Worm (Caenorhabditis elegans) whole organism, young adult: Measurements from ENCODE around the gene srd-50.
"Not testable (repeated sequence)": the region's sequence is repeated elsewhere in the genome, so short reads cannot be mapped to it uniquely, and the experiment has no call there.

ENCODE experiments used
- B0261.1 ChIP-seq: sonication (generic microtip); optimal IDR thresholded peaks from 2 replicates; lab custom pipeline; 2016; ENCODE audit warnings: mild to moderate bottlenecking, missing genetic modification characterization, moderate library complexity, missing compliant biosample characterization
- B0336.3 ChIP-seq: fragments of 200-800 bp; sonication (Bioruptor generic); IDR thresholded peaks from 2 replicates; pipeline ENCODE4 v1.3.6; 2022; ENCODE audit warnings: missing genetic modification characterization, missing compliant biosample characterization
- D2030.7 ChIP-seq: fragments of 200-800 bp; sonication (Bioruptor generic); IDR thresholded peaks from 2 replicates; pipeline ENCODE4 v1.3.6; 2022; ENCODE audit warnings: missing genetic modification reagents, missing genetic modification characterization, missing compliant biosample characterization
- F10E7.11 ChIP-seq: sonication (generic microtip); optimal IDR thresholded peaks from 2 replicates; lab custom pipeline; 2017; ENCODE audit warnings: mild to moderate bottlenecking, missing genetic modification characterization, moderate library complexity, missing compliant biosample characterization
- F22D6.2 ChIP-seq: sonication (generic microtip); optimal IDR thresholded peaks from 2 replicates; lab custom pipeline; 2016; ENCODE audit warnings: mild to moderate bottlenecking, missing genetic modification characterization, missing compliant biosample characterization
- F49E8.2 ChIP-seq: sonication (generic microtip); optimal IDR thresholded peaks from 3 replicates; lab custom pipeline; 2017; ENCODE audit warnings: missing genetic modification characterization, mild to moderate bottlenecking, missing compliant biosample characterization, antibody characterized with exemption, moderate library complexity; ENCODE audit not compliant: insufficient read depth
- F57A8.1 ChIP-seq: fragments of 200-800 bp; sonication (Bioruptor generic); optimal IDR thresholded peaks from 2 replicates; lab custom pipeline; 2018; ENCODE audit warnings: mild to moderate bottlenecking, missing genetic modification characterization, moderate library complexity, missing compliant biosample characterization
- K11D2.4 ChIP-seq: fragments of 200-800 bp; sonication (Bioruptor generic); IDR thresholded peaks from 2 replicates; pipeline ENCODE4 v1.3.6; 2022; ENCODE audit warnings: missing genetic modification reagents, missing genetic modification characterization, missing compliant biosample characterization
- K12H6.12 ChIP-seq: fragments of 200-800 bp; sonication (Bioruptor generic); optimal IDR thresholded peaks from 2 replicates; lab custom pipeline; 2018; ENCODE audit warnings: mild to moderate bottlenecking, missing genetic modification characterization, missing compliant biosample characterization
- T26A5.8 ChIP-seq: sonication (generic microtip); optimal IDR thresholded peaks from 2 replicates; lab custom pipeline; 2016; ENCODE audit warnings: missing genetic modification characterization, missing compliant biosample characterization
- Y53G8AR.9 ChIP-seq: fragments of 200-800 bp; sonication (Bioruptor generic); conservative IDR thresholded peaks from 2 replicates; pipeline ENCODE4 v1.3.6; 2022; ENCODE audit warnings: missing genetic modification reagents, missing genetic modification characterization, missing compliant biosample characterization
- Y56A3A.18 ChIP-seq: fragments of 200-800 bp; sonication (Bioruptor generic); IDR thresholded peaks from 2 replicates; pipeline ENCODE4 v1.3.6; 2022; ENCODE audit warnings: missing genetic modification reagents, missing genetic modification characterization, missing compliant biosample characterization
- ama-1 ChIP-seq, 3 experiments: fragments of 150-350 bp in 1 of 3; sonication (generic microtip) in 2 of 3; optimal IDR thresholded peaks; 2 replicates each; lab custom pipeline; 2014 to 2018; ENCODE audit warnings: missing biosample characterization in 2 of 3, missing genetic modification characterization in 2 of 3, missing genetic modification reagents in 2 of 3
- aptf-2 ChIP-seq: fragments of 200-800 bp; sonication (Bioruptor generic); conservative IDR thresholded peaks from 2 replicates; pipeline ENCODE4 v1.3.6; 2022; ENCODE audit warnings: missing genetic modification reagents, missing genetic modification characterization, missing compliant biosample characterization
- athp-1 ChIP-seq: sonication (generic microtip); optimal IDR thresholded peaks from 2 replicates; lab custom pipeline; 2017; ENCODE audit warnings: mild to moderate bottlenecking, missing genetic modification characterization, missing compliant biosample characterization
- ceh-100 ChIP-seq: fragments of 200-800 bp; sonication (Bioruptor generic); IDR thresholded peaks from 2 replicates; pipeline ENCODE4 v1.3.6; 2022; ENCODE audit warnings: missing genetic modification reagents, missing genetic modification characterization, missing compliant biosample characterization
- ceh-27 ChIP-seq: fragments of 200-800 bp; sonication (Bioruptor generic); optimal IDR thresholded peaks from 2 replicates; lab custom pipeline; 2018; ENCODE audit warnings: mild to moderate bottlenecking, missing genetic modification characterization, moderate library complexity, missing compliant biosample characterization
- dpl-1 ChIP-seq: fragments of 150-350 bp; optimal IDR thresholded peaks from 2 replicates; lab custom pipeline; 2014; ENCODE audit warnings: missing biosample characterization, missing genetic modification reagents, missing genetic modification characterization
- egl-18 ChIP-seq: fragments of 200-800 bp; sonication (Bioruptor generic); IDR thresholded peaks from 2 replicates; pipeline ENCODE4 v1.3.6; 2022; ENCODE audit warnings: missing genetic modification reagents, missing genetic modification characterization, missing compliant biosample characterization
- egrh-3 ChIP-seq: fragments of 200-800 bp; sonication (Bioruptor generic); IDR thresholded peaks from 2 replicates; pipeline ENCODE4 v1.3.6; 2022; ENCODE audit warnings: missing genetic modification reagents, missing genetic modification characterization, missing compliant biosample characterization
- ekl-4 ChIP-seq: fragments of 200-800 bp; sonication (Bioruptor generic); IDR thresholded peaks from 2 replicates; pipeline ENCODE4 v1.3.6; 2022; ENCODE audit warnings: missing genetic modification reagents, missing genetic modification characterization, missing compliant biosample characterization
- ets-4 ChIP-seq: fragments of 200-800 bp; sonication (Bioruptor generic); optimal IDR thresholded peaks from 2 replicates; lab custom pipeline; 2018; ENCODE audit warnings: mild to moderate bottlenecking, missing genetic modification characterization, missing compliant biosample characterization
- gei-17 ChIP-seq: fragments of 200-800 bp; sonication (Bioruptor generic); optimal IDR thresholded peaks from 2 replicates; lab custom pipeline; 2018; ENCODE audit warnings: mild to moderate bottlenecking, missing genetic modification characterization, missing compliant biosample characterization
- hlh-12 ChIP-seq: sonication (generic microtip); optimal IDR thresholded peaks from 2 replicates; lab custom pipeline; 2016; ENCODE audit warnings: missing genetic modification characterization, missing compliant biosample characterization
- hmg-1.2 ChIP-seq: fragments of 200-800 bp; sonication (Bioruptor generic); IDR thresholded peaks from 2 replicates; pipeline ENCODE4 v1.3.6; 2022; ENCODE audit warnings: missing genetic modification reagents, missing genetic modification characterization, missing compliant biosample characterization
- hrde-1 ChIP-seq: sonication (generic microtip); optimal IDR thresholded peaks from 2 replicates; lab custom pipeline; 2016; ENCODE audit warnings: missing genetic modification characterization, mild to moderate bottlenecking, missing compliant biosample characterization, moderate library complexity, missing genotype, missing genetic modification reagents, borderline replicate concordance
- lag-1 ChIP-seq: fragments of 200-800 bp; sonication (Bioruptor generic); IDR thresholded peaks from 2 replicates; pipeline ENCODE4 v1.3.6; 2022; ENCODE audit warnings: missing genetic modification reagents, missing genetic modification characterization, missing compliant biosample characterization
- let-607 ChIP-seq, 2 experiments: fragments of 200-800 bp in 1 of 2; sonication (Bioruptor generic) in 1 of 2; sonication (generic microtip) in 1 of 2; optimal IDR thresholded peaks; 2 replicates each; lab custom pipeline; 2016 to 2018; ENCODE audit warnings: mild to moderate bottlenecking in 2 of 2, missing compliant biosample characterization in 2 of 2, missing genetic modification characterization in 2 of 2, moderate library complexity in 2 of 2, missing genotype in 1 of 2
- lin-26 ChIP-seq: fragments of 200-800 bp; sonication (Bioruptor generic); IDR thresholded peaks from 2 replicates; pipeline ENCODE4 v1.3.6; 2022; ENCODE audit warnings: missing genetic modification reagents, missing genetic modification characterization, missing compliant biosample characterization
- lin-35 ChIP-seq, 3 experiments: fragments of 150-350 bp in 2 of 3; sonication (generic microtip) in 1 of 3; optimal IDR thresholded peaks; 2 replicates each; lab custom pipeline; 2014 to 2018; ENCODE audit warnings: missing biosample characterization in 3 of 3, missing genetic modification characterization in 3 of 3, missing genetic modification reagents in 3 of 3
- lir-1 ChIP-seq: fragments of 200-800 bp; sonication (Bioruptor generic); conservative IDR thresholded peaks from 2 replicates; pipeline ENCODE4 v1.3.6; 2022; ENCODE audit warnings: missing genetic modification reagents, missing genetic modification characterization, missing compliant biosample characterization
- madf-10 ChIP-seq: sonication (generic microtip); optimal IDR thresholded peaks from 2 replicates; lab custom pipeline; 2016; ENCODE audit warnings: mild to moderate bottlenecking, missing genetic modification characterization, missing compliant biosample characterization
- mxl-1 ChIP-seq: sonication (generic microtip); optimal IDR thresholded peaks from 2 replicates; lab custom pipeline; 2016; ENCODE audit warnings: missing genetic modification characterization, missing compliant biosample characterization
- nfyb-1 ChIP-seq: fragments of 200-800 bp; sonication (Bioruptor generic); IDR thresholded peaks from 2 replicates; pipeline ENCODE4 v1.3.6; 2022; ENCODE audit warnings: missing genetic modification reagents, missing genetic modification characterization, missing compliant biosample characterization
- nhr-120 ChIP-seq: fragments of 200-800 bp; sonication (Bioruptor generic); IDR thresholded peaks from 2 replicates; pipeline ENCODE4 v1.3.6; 2022; ENCODE audit warnings: missing genetic modification characterization, missing compliant biosample characterization
- nhr-80 ChIP-seq: sonication (generic microtip); optimal IDR thresholded peaks from 2 replicates; lab custom pipeline; 2016; ENCODE audit warnings: missing genetic modification characterization, missing compliant biosample characterization
- rec-8 ChIP-seq, 2 experiments: sonication (generic microtip); optimal IDR thresholded peaks; 2 replicates each; lab custom pipeline; 2016; ENCODE audit warnings: mild to moderate bottlenecking in 2 of 2, missing genetic modification characterization in 2 of 2, missing genetic modification reagents in 2 of 2, missing genotype in 2 of 2, missing biosample characterization in 1 of 2, missing compliant biosample characterization in 1 of 2, moderate library complexity in 1 of 2
- rpc-1 ChIP-seq, 2 experiments: fragments of 150-350 bp in 1 of 2; sonication (generic microtip) in 1 of 2; optimal IDR thresholded peaks; 2 replicates each; lab custom pipeline; 2014 to 2018; ENCODE audit warnings: missing biosample characterization in 1 of 2, missing genetic modification characterization in 1 of 2, missing genetic modification reagents in 1 of 2, missing genotype in 1 of 2
- snpc-1.3 ChIP-seq: sonication (generic microtip); optimal IDR thresholded peaks from 2 replicates; lab custom pipeline; 2017; ENCODE audit warnings: missing genetic modification characterization, mild to moderate bottlenecking, missing compliant biosample characterization, antibody characterized with exemption, moderate library complexity, missing genotype, missing genetic modification reagents; ENCODE audit not compliant: insufficient read depth
- tbp1 ChIP-seq: fragments of 200-800 bp; sonication (Bioruptor generic); optimal IDR thresholded peaks from 2 replicates; lab custom pipeline; 2018; ENCODE audit warnings: mild to moderate bottlenecking, missing genetic modification characterization, missing compliant biosample characterization
- tlf-1 ChIP-seq: fragments of 200-800 bp; sonication (Bioruptor generic); optimal IDR thresholded peaks from 2 replicates; lab custom pipeline; 2018; ENCODE audit warnings: mild to moderate bottlenecking, missing genetic modification characterization, missing compliant biosample characterization
- zim-3 ChIP-seq: sonication (generic microtip); optimal IDR thresholded peaks from 2 replicates; lab custom pipeline; 2017; ENCODE audit warnings: mild to moderate bottlenecking, missing genetic modification characterization, moderate library complexity, missing compliant biosample characterization
- ztf-22 ChIP-seq: fragments of 200-800 bp; sonication (Bioruptor generic); optimal IDR thresholded peaks from 2 replicates; lab custom pipeline; 2018; ENCODE audit warnings: mild to moderate bottlenecking, missing genetic modification characterization, moderate library complexity, missing compliant biosample characterization
- ztf-26 ChIP-seq: sonication (generic microtip); optimal IDR thresholded peaks from 2 replicates; lab custom pipeline; 2017; ENCODE audit warnings: missing genetic modification characterization, missing compliant biosample characterization

Gene srd-50

ce11 chrX:13448665-13449099, 32.9 kb downstream of the srd-50 start (continued):
- TF ChIP-seq D2030.7 (GFP tag; lab: Robert Waterston, UW) (peak; percentile 91), ztf-22 (GFP tag; lab: Kevin White, UChicago) (peak; percentile 25), B0261.1 (tag; lab: Kevin White, UChicago) (peak; percentile 98), ztf-26 (peak; percentile 92), egrh-3 (GFP tag; lab: Robert Waterston, UW) (peak; percentile 47; the same call in 1 of the 2 replicates), hlh-12 (tag; lab: Kevin White, UChicago) (peak; percentile 84), B0336.3 (GFP tag; lab: Robert Waterston, UW) (peak; percentile 77; the same call in 1 of the 2 replicates), F10E7.11 (tag; lab: Kevin White, UChicago) (peak; percentile 64), ceh-100 (GFP tag; lab: Robert Waterston, UW) (0 out of 2 replicates have a peak, but pooled peaks have one; percentile 25), egl-18 (peak; percentile 76), dpl-1 (GFP tag; lab: Kevin White, UChicago) (peak; percentile 13), rpc-1 (optimal IDR thresholded peaks at IDR 0.05; lab: Kevin White, UChicago) (peak; percentile 94), rpc-1 (tag; optimal IDR thresholded peaks at IDR 0.05; lab: Kevin White, UChicago) (peak; percentile 97), nfyb-1 (peak; percentile 81), lin-35 (GFP tag; optimal IDR thresholded peaks at IDR 0.05; lab: Kevin White, UChicago) (peak in 1 of 3 experiments; percentile 67), hmg-1.2 (GFP tag; lab: Robert Waterston, UW) (peak; percentile 84), nhr-120 (GFP tag; lab: Robert Waterston, UW) (0 out of 2 replicates have a peak, but pooled peaks have one; percentile 20), snpc-1.3 (tag; lab: Kevin White, UChicago) (peak; percentile 73), tbp1 (GFP tag; lab: Kevin White, UChicago) (peak; percentile 93), madf-10 (tag; lab: Kevin White, UChicago) (peak; percentile 88), lag-1 (GFP tag; lab: Robert Waterston, UW) (0 out of 2 replicates have a peak, but pooled peaks have one; percentile 7), F49E8.2 (peak; percentile 44), ama-1 (GFP tag; optimal IDR thresholded peaks at IDR 0.05; lab: Kevin White, UChicago) (peak; percentile 38 to 46), aptf-2 (GFP tag; lab: Robert Waterston, UW) (0 out of 2 replicates have a peak, but pooled peaks have one; percentile 55), lin-26 (GFP tag; lab: Robert Waterston, UW) (peak; percentile 84; the same call in 1 of the 2 replicates), ets-4 (GFP tag; lab: Kevin White, UChicago) (peak; percentile 60), K12H6.12 (peak; percentile 69), nhr-80 (peak; percentile 86), Y53G8AR.9 (peak; percentile 80), F57A8.1 (GFP tag; lab: Kevin White, UChicago) (peak; percentile 78), ekl-4 (GFP tag; lab: Robert Waterston, UW) (peak; percentile 67), gei-17 (GFP tag; lab: Kevin White, UChicago) (peak; percentile 79), Y56A3A.18 (GFP tag; lab: Robert Waterston, UW) (peak; percentile 83), tlf-1 (GFP tag; lab: Kevin White, UChicago) (peak; percentile 54), let-607 (tag; optimal IDR thresholded peaks at IDR 0.05; lab: Kevin White, UChicago) (peak; percentile 51 to 79), ceh-27 (GFP tag; lab: Kevin White, UChicago) (peak; percentile 62), F22D6.2 (tag; lab: Kevin White, UChicago) (peak; percentile 66), athp-1 (tag; lab: Kevin White, UChicago) (peak; percentile 77), mxl-1 (tag; lab: Kevin White, UChicago) (peak; percentile 89), T26A5.8 (peak; percentile 89), hrde-1 (tag; lab: Kevin White, UChicago) (peak; percentile 72), rec-8 (tag; optimal IDR thresholded peaks at IDR 0.05; lab: Kevin White, UChicago) (peak; percentile 77 to 79), lir-1 (GFP tag; lab: Robert Waterston, UW) (peak; percentile 48; the same call in 1 of the 2 replicates), K11D2.4 (peak; percentile 72; the same call in 1 of the 2 replicates), zim-3 (peak; percentile 56)
- not testable (repeated sequence) for TF ChIP-seq ama-1 (optimal IDR thresholded peaks at IDR 0.05; lab: Kevin White, UChicago)
